Fruit fly (Drosophila melanogaster): ENCODE data around the gene CG7884.

Gene CG7884

DNA sequence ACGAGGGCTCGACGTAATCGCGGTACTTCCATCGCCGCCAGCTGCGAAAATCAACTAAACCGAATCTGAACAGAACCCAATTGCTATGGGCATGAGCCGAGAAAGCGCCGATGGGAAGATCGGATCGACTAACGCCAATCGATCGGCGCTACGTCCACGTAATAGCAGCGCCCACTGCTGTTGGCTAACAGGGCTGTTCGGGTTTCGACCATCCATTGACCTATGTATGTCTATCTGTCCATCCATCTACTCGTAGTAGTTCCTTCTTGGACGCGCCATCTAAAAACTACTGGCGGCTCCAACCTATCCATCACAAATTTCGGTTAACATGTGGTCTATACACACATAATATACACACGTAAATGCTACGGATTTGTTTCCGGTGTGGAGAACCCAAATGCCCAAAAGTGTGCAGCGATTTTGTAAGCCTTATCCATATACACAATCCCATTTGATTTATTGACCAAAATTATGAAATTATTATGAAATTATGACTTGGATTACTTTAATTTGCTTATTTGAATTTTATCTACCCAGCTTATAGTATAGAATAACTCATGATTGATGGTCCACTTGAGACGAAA lies 21.5 kb downstream of the CG7884 start, which contains the start of gene CG14196:
CG14196 (minus strand) TSS at position 51 of the 584 bp plus-strand sequence.
- TF ChIP-seq svp (GFP tag): peak; percentile 79
- TF ChIP-seq vri (GFP tag; optimal IDR thresholded peaks at IDR 0.05): peak; percentile 5
- no peak for TF ChIP-seq Lpt (GFP tag; optimal IDR thresholded peaks at IDR 0.05)
- TF ChIP-seq Eip78C (GFP tag): peak; percentile 52

DNA sequence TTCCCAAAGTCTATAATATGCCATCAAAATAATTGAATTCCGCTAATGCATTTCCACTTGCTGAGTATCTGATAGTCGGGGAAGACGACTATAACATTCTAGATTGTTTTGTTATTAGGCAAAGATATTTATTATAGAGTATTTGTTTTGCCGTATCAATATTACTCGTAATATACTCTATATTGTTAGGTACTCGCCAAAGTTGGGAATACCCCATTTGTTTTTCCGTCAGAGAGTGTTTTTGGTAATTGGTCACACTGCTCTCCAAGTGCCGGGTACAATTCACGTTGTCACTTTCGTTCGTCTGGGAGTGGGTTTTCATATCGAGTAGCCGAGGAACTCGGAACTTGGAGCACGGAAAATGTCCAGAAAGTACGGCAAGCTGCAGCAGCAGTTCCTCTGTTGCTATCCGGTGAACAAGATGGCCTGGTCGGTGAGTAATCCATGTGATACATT lies 23.0 kb downstream of the CG7884 start, which contains the start of gene CG7889:
CG7889 (plus strand) TSS at position 253 of the 456 bp plus-strand sequence.
- TF ChIP-seq Eip93F (GFP tag; optimal IDR thresholded peaks at IDR 0.05) (no peak), CG15336 (GFP tag; IDR thresholded peaks at IDR 0.05) (0 out of 2 replicates have a peak, but pooled peaks have one; percentile 11), CG3919 (GFP tag; optimal IDR thresholded peaks at IDR 0.05) (peak; percentile 39), Hr38 (GFP tag; optimal IDR thresholded peaks at IDR 0.05) (no peak), ss (GFP tag; optimal IDR thresholded peaks at IDR 0.05) (no peak), Eip78C (GFP tag) (peak; percentile 78), achi (GFP tag; optimal IDR thresholded peaks at IDR 0.05) (peak; percentile 11), spab (GFP tag; optimal IDR thresholded peaks at IDR 0.05) (no peak), CG16779 (tag; optimal IDR thresholded peaks at IDR 0.05) (no peak), OdsH (GFP tag; optimal IDR thresholded peaks at IDR 0.05) (no peak), CG10669 (GFP tag; optimal IDR thresholded peaks at IDR 0.05) (peak; percentile 31), Smox (GFP tag; optimal IDR thresholded peaks at IDR 0.05) (peak; percentile 15), CG3032 (tag; optimal IDR thresholded peaks at IDR 0.05) (peak; percentile 16), CG11294 (GFP tag; IDR thresholded peaks at IDR 0.05) (no peak), CG6163 (GFP tag; IDR thresholded peaks at IDR 0.05) (peak; percentile 37; the same call in 1 of the 3 replicates), net (GFP tag; optimal IDR thresholded peaks at IDR 0.05) (no peak), Hr4 (GFP tag; optimal IDR thresholded peaks at IDR 0.05) (peak; percentile 45), CG10631 (GFP tag; optimal IDR thresholded peaks at IDR 0.05) (no peak), Hr39 (GFP tag; optimal IDR thresholded peaks at IDR 0.05) (peak; percentile 7), acj6 (GFP tag; optimal IDR thresholded peaks at IDR 0.05) (peak; percentile 26), Ets21C (GFP tag; optimal IDR thresholded peaks at IDR 0.05) (no peak), Sox14 (GFP tag; optimal IDR thresholded peaks at IDR 0.05) (no peak), Sox102F (GFP tag; optimal IDR thresholded peaks at IDR 0.05) (no peak), CG8632 (GFP tag; optimal IDR thresholded peaks at IDR 0.05) (no peak), Met (GFP tag; optimal IDR thresholded peaks at IDR 0.05) (peak; percentile 18), topi (GFP tag; optimal IDR thresholded peaks at IDR 0.05) (peak; percentile 32), Ets96B (tag; optimal IDR thresholded peaks at IDR 0.05) (peak; percentile 19), pdm3 (GFP tag; optimal IDR thresholded peaks at IDR 0.05) (peak; percentile 5), CG4318 (GFP tag; optimal IDR thresholded peaks at IDR 0.05) (no peak), CG7368 (GFP tag; optimal IDR thresholded peaks at IDR 0.05) (no peak), Eip75B (GFP tag; optimal IDR thresholded peaks at IDR 0.05) (peak; percentile 29), fkh (GFP tag; optimal IDR thresholded peaks at IDR 0.05) (no peak), Sox15 (GFP tag; optimal IDR thresholded peaks at IDR 0.05) (no peak), eg (GFP tag; IDR thresholded peaks at IDR 0.05) (peak; percentile 33; the same call in 1 of the 3 replicates), CG32006 (GFP tag; optimal IDR thresholded peaks at IDR 0.05) (no peak), CG11902 (GFP tag; optimal IDR thresholded peaks at IDR 0.05) (no peak), vri (GFP tag; optimal IDR thresholded peaks at IDR 0.05) (no peak), CG6808 (GFP tag; optimal IDR thresholded peaks at IDR 0.05) (no peak), dac (GFP tag; optimal IDR thresholded peaks at IDR 0.05) (no peak), svp (GFP tag) (peak; percentile 62), CG34406 (GFP tag; optimal IDR thresholded peaks at IDR 0.05) (no peak), salr (GFP tag; optimal IDR thresholded peaks at IDR 0.05) (no peak), CG9139 (GFP tag; optimal IDR thresholded peaks at IDR 0.05) (no peak), CG8319 (GFP tag; optimal IDR thresholded peaks at IDR 0.05) (no peak), CG11762 (GFP tag; optimal IDR thresholded peaks at IDR 0.05; ENCODE audit: insufficient read depth) (no peak), esn (GFP tag; optimal IDR thresholded peaks at IDR 0.05) (peak; percentile 8), cyc (GFP tag; optimal IDR thresholded peaks at IDR 0.05) (peak; percentile 30), CG6854 (GFP tag; optimal IDR thresholded peaks at IDR 0.05) (peak; percentile 29)
